Fruit fly (Drosophila melanogaster) whole organism, prepupa: ENCODE data around the gene alpha-Spec.

Experiments used
- CG10631 ChIP-seq: fragments of 200-800 bp; sonication (Bioruptor generic); optimal IDR thresholded peaks from 2 replicates; lab custom pipeline; 2016; ENCODE audit warnings: missing biosample characterization, missing genetic modification characterization
- CG10669 ChIP-seq: fragments of 200-800 bp; sonication (Bioruptor generic); optimal IDR thresholded peaks from 3 replicates; lab custom pipeline; 2018; ENCODE audit warnings: missing biosample characterization, mild to moderate bottlenecking, missing genetic modification characterization, moderate library complexity
- CG11294 ChIP-seq: fragments of 200-800 bp; sonication (Bioruptor generic); IDR thresholded peaks from 2 replicates; pipeline ENCODE4 v1.3.6; 2022; ENCODE audit warnings: missing biosample characterization, missing genetic modification characterization
- CG11762 ChIP-seq: fragments of 200-800 bp; sonication (Bioruptor generic); optimal IDR thresholded peaks from 3 replicates; lab custom pipeline; 2016; ENCODE audit warnings: missing biosample characterization, missing genetic modification characterization; ENCODE audit not compliant: insufficient read depth
- CG11902 ChIP-seq: fragments of 200-800 bp; sonication (Bioruptor generic); optimal IDR thresholded peaks from 3 replicates; lab custom pipeline; 2016; ENCODE audit warnings: missing biosample characterization, missing genetic modification characterization
- CG15336 ChIP-seq: fragments of 200-800 bp; sonication (Bioruptor generic); IDR thresholded peaks from 2 replicates; pipeline ENCODE4 v1.3.6; 2022; ENCODE audit warnings: missing biosample characterization, missing genetic modification characterization
- CG1621 ChIP-seq: fragments of 200-800 bp; sonication (Bioruptor generic); optimal IDR thresholded peaks from 3 replicates; lab custom pipeline; 2018; ENCODE audit warnings: missing biosample characterization, mild to moderate bottlenecking, missing genetic modification characterization
- CG16779 ChIP-seq: fragments of 200-800 bp; sonication (Bioruptor generic); optimal IDR thresholded peaks from 3 replicates; lab custom pipeline; 2017; ENCODE audit warnings: missing biosample characterization, mild to moderate bottlenecking, missing genetic modification characterization
- CG32006 ChIP-seq: fragments of 200-800 bp; sonication (Bioruptor generic); optimal IDR thresholded peaks from 3 replicates; lab custom pipeline; 2017; ENCODE audit warnings: missing biosample characterization, mild to moderate bottlenecking, missing genetic modification characterization
- CG34406 ChIP-seq: fragments of 200-800 bp; sonication (Bioruptor generic); optimal IDR thresholded peaks from 3 replicates; lab custom pipeline; 2016; ENCODE audit warnings: missing biosample characterization, missing genetic modification characterization
- CG4318 ChIP-seq: fragments of 200-800 bp; sonication (Bioruptor generic); optimal IDR thresholded peaks from 3 replicates; lab custom pipeline; 2017; ENCODE audit warnings: missing biosample characterization, mild to moderate bottlenecking, missing genetic modification characterization
- CG6163 ChIP-seq: fragments of 200-800 bp; sonication (Bioruptor generic); IDR thresholded peaks from 3 replicates; pipeline ENCODE4 v1.3.6; 2022; ENCODE audit warnings: missing biosample characterization, missing genetic modification characterization
- CG6276 ChIP-seq: fragments of 200-800 bp; sonication (Bioruptor generic); optimal IDR thresholded peaks from 2 replicates; lab custom pipeline; 2017; ENCODE audit warnings: missing biosample characterization, mild to moderate bottlenecking, missing genetic modification characterization
- CG6792 ChIP-seq: fragments of 200-800 bp; sonication (Bioruptor generic); optimal IDR thresholded peaks from 3 replicates; lab custom pipeline; 2016; ENCODE audit warnings: missing biosample characterization, missing genetic modification characterization
- CG6854 ChIP-seq: fragments of 200-800 bp; sonication (Bioruptor generic); optimal IDR thresholded peaks from 2 replicates; lab custom pipeline; 2017; ENCODE audit warnings: missing biosample characterization, mild to moderate bottlenecking, missing genetic modification characterization
- CG7368 ChIP-seq: fragments of 200-800 bp; sonication (Bioruptor generic); optimal IDR thresholded peaks from 3 replicates; lab custom pipeline; 2016; ENCODE audit warnings: missing biosample characterization, missing genetic modification characterization
- CG9139 ChIP-seq: fragments of 200-800 bp; sonication (Bioruptor generic); optimal IDR thresholded peaks from 3 replicates; lab custom pipeline; 2017; ENCODE audit warnings: missing biosample characterization, mild to moderate bottlenecking, missing genetic modification characterization
- Ets21C ChIP-seq: fragments of 200-800 bp; sonication (Bioruptor generic); optimal IDR thresholded peaks from 3 replicates; lab custom pipeline; 2016; ENCODE audit warnings: missing biosample characterization, missing genetic modification characterization
- Hr38 ChIP-seq: sonication (Bioruptor generic); optimal IDR thresholded peaks from 2 replicates; lab custom pipeline; 2016; ENCODE audit warnings: missing biosample characterization, missing genetic modification characterization
- Hr4 ChIP-seq: fragments of 200-800 bp; sonication (Bioruptor generic); optimal IDR thresholded peaks from 3 replicates; lab custom pipeline; 2016; ENCODE audit warnings: missing biosample characterization, missing genetic modification characterization
- Lpt ChIP-seq: fragments of 200-800 bp; sonication (Bioruptor generic); optimal IDR thresholded peaks from 3 replicates; lab custom pipeline; 2016; ENCODE audit warnings: missing biosample characterization, missing genetic modification characterization
- Met ChIP-seq: fragments of 200-800 bp; sonication (Bioruptor generic); optimal IDR thresholded peaks from 3 replicates; lab custom pipeline; 2016; ENCODE audit warnings: missing biosample characterization, missing genetic modification characterization
- OdsH ChIP-seq: fragments of 200-800 bp; sonication (Bioruptor generic); optimal IDR thresholded peaks from 3 replicates; lab custom pipeline; 2016; ENCODE audit warnings: missing biosample characterization, missing genetic modification characterization
- Smox ChIP-seq: fragments of 200-800 bp; sonication (Bioruptor generic); optimal IDR thresholded peaks from 3 replicates; lab custom pipeline; 2016; ENCODE audit warnings: missing biosample characterization, missing genetic modification characterization
- Sox102F ChIP-seq: fragments of 200-800 bp; sonication (Bioruptor generic); optimal IDR thresholded peaks from 2 replicates; lab custom pipeline; 2016; ENCODE audit warnings: missing biosample characterization, mild to moderate bottlenecking, missing genetic modification characterization
- achi ChIP-seq: fragments of 200-800 bp; sonication (Bioruptor generic); optimal IDR thresholded peaks from 3 replicates; lab custom pipeline; 2016; ENCODE audit warnings: missing biosample characterization, missing genetic modification characterization
- acj6 ChIP-seq: fragments of 200-800 bp; sonication (Bioruptor generic); optimal IDR thresholded peaks from 3 replicates; lab custom pipeline; 2016; ENCODE audit warnings: missing biosample characterization, missing genetic modification characterization
- cyc ChIP-seq: fragments of 200-800 bp; sonication (Bioruptor generic); optimal IDR thresholded peaks from 3 replicates; lab custom pipeline; 2016; ENCODE audit warnings: missing biosample characterization, missing genetic modification characterization
- dsx ChIP-seq: fragments of 200-800 bp; optimal IDR thresholded peaks from 3 replicates; lab custom pipeline; 2019; ENCODE audit warnings: missing biosample characterization, mild to moderate bottlenecking, missing genetic modification characterization, moderate library complexity; ENCODE audit not compliant: poor library complexity, severe bottlenecking
- eg ChIP-seq: fragments of 200-800 bp; sonication (Bioruptor generic); IDR thresholded peaks from 3 replicates; pipeline ENCODE4 v1.3.6; 2022; ENCODE audit warnings: missing biosample characterization, missing genetic modification characterization
- esn ChIP-seq: fragments of 200-800 bp; sonication (Bioruptor generic); optimal IDR thresholded peaks from 2 replicates; lab custom pipeline; 2016; ENCODE audit warnings: missing biosample characterization, mild to moderate bottlenecking, missing genetic modification characterization, moderate library complexity
- fd59A ChIP-seq: fragments of 200-800 bp; sonication (Bioruptor generic); optimal IDR thresholded peaks from 2 replicates; lab custom pipeline; 2017; ENCODE audit warnings: missing biosample characterization, mild to moderate bottlenecking, missing genetic modification characterization, missing genetic modification reagents
- fd85E ChIP-seq: fragments of 200-800 bp; sonication (Bioruptor generic); optimal IDR thresholded peaks from 3 replicates; lab custom pipeline; 2016; ENCODE audit warnings: missing biosample characterization, missing genetic modification characterization
- fkh ChIP-seq: fragments of 200-800 bp; sonication (Bioruptor generic); optimal IDR thresholded peaks from 3 replicates; lab custom pipeline; 2017; ENCODE audit warnings: missing biosample characterization, mild to moderate bottlenecking, missing genetic modification characterization, moderate library complexity
- lz ChIP-seq: fragments of 200-800 bp; sonication (Bioruptor generic); optimal IDR thresholded peaks from 3 replicates; lab custom pipeline; 2016; ENCODE audit warnings: missing biosample characterization, missing genetic modification characterization
- pdm3 ChIP-seq: fragments of 200-800 bp; sonication (Bioruptor generic); optimal IDR thresholded peaks from 3 replicates; lab custom pipeline; 2016; ENCODE audit warnings: missing biosample characterization, missing genetic modification characterization
- salr ChIP-seq, 2 experiments: fragments of 200-800 bp; sonication (Bioruptor generic); optimal IDR thresholded peaks; 3 replicates each; lab custom pipeline; 2016 to 2018; ENCODE audit warnings: missing biosample characterization in 2 of 2, missing genetic modification characterization in 2 of 2, mild to moderate bottlenecking in 1 of 2
- spab ChIP-seq: fragments of 200-800 bp; sonication (Bioruptor generic); optimal IDR thresholded peaks from 2 replicates; lab custom pipeline; 2017; ENCODE audit warnings: missing biosample characterization, mild to moderate bottlenecking, missing genetic modification characterization, missing genetic modification reagents
- ss ChIP-seq, 2 experiments: fragments of 200-800 bp; sonication (Bioruptor generic); optimal IDR thresholded peaks; 2 replicates in 1 of 2; 3 replicates in 1 of 2; lab custom pipeline; 2017 to 2018; ENCODE audit warnings: mild to moderate bottlenecking in 2 of 2, missing biosample characterization in 2 of 2, missing genetic modification characterization in 2 of 2, moderate library complexity in 1 of 2
- svp ChIP-seq: fragments of 200-800 bp; sonication (Bioruptor generic); peaks from one replicate; lab custom pipeline; 2016; ENCODE audit warnings: missing biosample characterization, missing genetic modification characterization

Gene alpha-Spec

DNA sequence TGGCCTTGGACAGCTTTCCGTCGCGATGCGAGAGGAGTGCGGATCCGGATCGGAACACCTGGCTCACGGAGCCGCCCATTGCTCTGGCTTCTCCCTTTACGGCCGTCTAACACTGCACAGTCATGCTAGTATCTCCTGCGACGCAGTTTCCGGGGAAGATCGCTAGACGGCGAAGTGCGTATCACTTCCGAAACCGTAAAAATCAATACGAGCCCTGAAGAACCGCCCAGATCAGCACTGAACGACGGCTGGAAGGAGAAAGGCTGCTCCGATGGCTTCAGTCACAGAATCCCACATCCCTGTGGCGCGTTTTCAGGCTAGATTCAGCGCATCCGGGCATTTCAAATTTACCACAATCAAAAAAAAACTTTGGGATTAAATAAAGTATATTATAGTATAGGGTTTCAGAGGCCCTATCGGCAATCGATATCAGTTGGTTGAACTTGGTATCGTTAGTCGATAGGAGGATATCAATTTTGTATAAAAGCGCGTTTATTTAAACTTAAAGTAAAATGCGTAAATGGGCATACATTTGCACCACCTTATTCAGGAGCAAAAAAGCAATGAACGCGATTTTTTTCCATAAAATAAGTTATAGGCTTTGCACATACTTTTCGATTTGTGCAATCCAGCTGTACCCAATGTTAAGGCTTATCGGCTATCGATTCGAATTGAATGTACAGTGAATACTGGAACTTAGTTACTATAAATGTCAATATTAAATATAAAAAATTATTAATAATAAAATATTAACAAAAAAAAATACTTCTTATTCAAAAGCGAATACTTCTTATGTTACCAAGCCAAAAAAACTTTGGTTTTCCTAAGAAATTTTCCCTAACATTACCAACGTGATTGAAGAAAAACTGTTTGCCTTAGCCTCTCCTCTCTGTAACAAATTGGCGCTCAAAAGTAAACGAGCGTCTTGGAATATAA, 20.1 kb downstream of the alpha-Spec start, which contains the start of the genes CG13933 and PolD2 (continued):
- peak; percentile 83 for TF ChIP-seq cyc
- TF ChIP-seq Hr38 (GFP tag; lab: Kevin White, UChicago) = peak; percentile 34
- no peak for TF ChIP-seq CG6276
- peak; percentile 98 for TF ChIP-seq eg (GFP tag; lab: Robert Waterston, UW)
- peak; percentile 93 for TF ChIP-seq pdm3 (GFP tag; lab: Kevin White, UChicago)
- peak; percentile 99 for TF ChIP-seq OdsH (GFP tag; lab: Kevin White, UChicago)
- TF ChIP-seq CG10631 = peak; percentile 97
- TF ChIP-seq lz (GFP tag; lab: Kevin White, UChicago) = peak; percentile 91
- TF ChIP-seq CG1621 = no peak
- peak; percentile 89 for TF ChIP-seq CG16779 (tag; lab: Kevin White, UChicago)
- peak; percentile 96 for TF ChIP-seq esn (GFP tag; lab: Kevin White, UChicago)
- TF ChIP-seq Met (GFP tag; lab: Kevin White, UChicago) = peak; percentile 95
- TF ChIP-seq Lpt = peak; percentile 96

DNA sequence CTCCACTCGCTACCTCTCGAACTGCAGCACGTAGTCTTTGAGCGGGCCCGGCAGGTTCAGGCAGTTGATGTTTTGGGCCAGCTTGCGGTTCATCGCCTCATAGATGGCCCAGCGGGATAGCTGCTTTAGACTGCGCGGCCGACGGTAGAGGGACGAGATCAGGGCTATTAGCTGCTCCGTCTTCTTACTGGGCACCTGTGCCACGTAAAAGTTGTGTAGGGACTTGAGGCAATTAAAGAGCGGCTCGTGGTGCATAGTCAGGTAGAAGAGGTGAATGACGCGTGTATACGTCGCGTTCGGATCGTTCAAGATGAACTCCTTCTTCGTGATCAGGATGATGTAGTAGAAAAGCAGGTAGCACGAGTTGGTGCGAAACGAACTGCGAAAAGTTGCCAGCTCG, 22.5 kb downstream of the alpha-Spec start:
- no peak for TF ChIP-seq CG16779 (tag; lab: Kevin White, UChicago)
- no peak for TF ChIP-seq CG15336 (GFP tag; lab: Robert Waterston, UW)
- no peak for TF ChIP-seq spab (GFP tag; lab: Kevin White, UChicago)
- TF ChIP-seq dsx = no peak
- no peak for TF ChIP-seq achi (GFP tag; lab: Kevin White, UChicago)
- no peak for TF ChIP-seq Met (GFP tag; lab: Kevin White, UChicago)
- TF ChIP-seq CG32006 (GFP tag; lab: Kevin White, UChicago) = no peak
- no peak for TF ChIP-seq Smox (GFP tag; lab: Kevin White, UChicago)
- no peak for TF ChIP-seq CG34406
- no peak for TF ChIP-seq CG10669 (GFP tag; lab: Kevin White, UChicago)
- TF ChIP-seq ss (GFP tag; optimal IDR thresholded peaks at IDR 0.05; lab: Kevin White, UChicago) = no peak
- no peak for TF ChIP-seq CG1621
- no peak for TF ChIP-seq salr (GFP tag; optimal IDR thresholded peaks at IDR 0.05; lab: Kevin White, UChicago)
- no peak for TF ChIP-seq fd85E
- no peak for TF ChIP-seq CG6276

DNA sequence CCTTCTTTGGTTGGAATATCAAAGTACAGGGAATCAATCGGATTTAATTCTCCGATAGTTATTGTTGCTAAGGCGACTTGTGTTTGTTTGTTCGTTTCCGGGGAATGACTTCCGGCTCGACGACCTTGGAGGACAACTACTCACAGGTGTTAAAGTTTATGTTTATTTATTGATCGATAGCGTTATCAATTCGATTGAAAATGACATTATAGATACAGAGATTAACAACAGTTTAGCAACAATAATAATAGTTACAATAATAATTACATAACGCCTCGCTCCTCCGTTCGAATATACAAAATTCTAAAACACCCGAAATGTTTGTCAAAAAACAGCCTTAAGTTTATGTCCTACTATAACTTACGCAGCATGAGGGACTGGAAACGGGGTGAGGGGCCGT, 23.5 kb downstream of the alpha-Spec start, which contains the start of gene Dhc62B:
Dhc62B (minus strand) TSS at position 101 of the 400 bp plus-strand sequence.
- TF ChIP-seq svp (GFP tag; lab: Kevin White, UChicago) (peak; percentile 9), CG7368 (no peak)

DNA sequence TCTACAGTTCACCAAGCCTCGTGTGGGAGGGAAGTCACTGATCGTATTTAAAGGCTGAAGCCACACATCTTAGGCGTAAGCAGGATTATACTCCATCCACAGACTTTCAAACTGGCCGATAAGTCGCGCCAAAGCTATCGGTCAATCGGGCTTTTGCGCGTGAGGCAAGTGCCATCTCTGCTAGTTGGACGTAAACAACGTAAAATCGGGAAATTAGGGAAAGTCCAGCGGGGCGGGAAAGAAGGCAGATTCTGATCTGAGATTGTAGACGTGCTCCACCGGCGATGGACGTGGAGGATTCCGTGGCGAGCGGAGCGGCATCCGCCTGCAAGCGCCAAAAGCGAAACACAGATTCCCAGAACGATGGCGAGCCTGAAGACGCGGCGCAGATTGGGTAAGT, 39.0 kb downstream of the alpha-Spec start, which contains the start of gene CG8001:
CG8001 (plus strand) TSS at position 17 of the 400 bp plus-strand sequence.
- no peak for TF ChIP-seq CG11762
- no peak for TF ChIP-seq spab (GFP tag; lab: Kevin White, UChicago)
- peak; percentile 68 for TF ChIP-seq CG1621
- TF ChIP-seq CG4318 (GFP tag; lab: Kevin White, UChicago) = no peak
- no peak for TF ChIP-seq CG6276

DNA sequence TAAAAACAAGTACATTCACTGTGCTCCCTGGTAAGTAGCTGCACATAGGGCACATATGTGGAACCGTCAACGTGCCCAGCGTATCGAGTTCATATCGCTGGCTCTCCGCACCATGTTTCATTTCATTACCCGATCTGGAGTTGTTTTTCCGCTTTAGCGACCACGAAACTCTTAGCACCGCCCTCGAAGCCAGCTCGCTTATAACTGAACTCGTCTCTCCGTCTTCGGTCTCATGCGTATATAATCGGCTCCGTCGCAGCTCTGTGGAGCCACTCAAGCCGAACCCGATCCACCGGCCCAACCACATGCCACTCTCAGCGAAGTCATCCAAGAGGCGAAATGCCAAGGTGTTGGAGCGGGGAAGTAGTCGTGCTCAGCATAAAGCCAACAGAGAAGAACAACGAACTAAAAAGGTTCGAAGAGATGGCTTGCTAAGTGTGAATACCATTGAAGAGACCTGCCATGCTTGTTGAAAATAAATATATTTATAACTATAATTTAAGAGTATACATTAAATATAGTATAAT, 39.6 kb downstream of the alpha-Spec start, which contains the start of gene Cht2:
Cht2 (minus strand) TSS at position 477 of the 527 bp plus-strand sequence.
- no peak for TF ChIP-seq CG6792 (GFP tag; lab: Kevin White, UChicago)
- TF ChIP-seq CG9139 (GFP tag; lab: Kevin White, UChicago) = peak; percentile 49
- no peak for TF ChIP-seq CG7368
- TF ChIP-seq CG1621 = peak; percentile 41
- no peak for TF ChIP-seq esn (GFP tag; lab: Kevin White, UChicago)
- peak; percentile 63 for TF ChIP-seq dsx
- TF ChIP-seq CG10631 = no peak
- TF ChIP-seq salr (GFP tag; optimal IDR thresholded peaks at IDR 0.05; lab: Kevin White, UChicago) = no peak
- peak; percentile 68 for TF ChIP-seq CG6163 (GFP tag; lab: Robert Waterston, UW)
- TF ChIP-seq achi (GFP tag; lab: Kevin White, UChicago) = no peak
- TF ChIP-seq CG11902 = no peak
- TF ChIP-seq fd59A (GFP tag; lab: Kevin White, UChicago) = no peak
- no peak for TF ChIP-seq Hr4
- TF ChIP-seq Sox102F (GFP tag; lab: Kevin White, UChicago) = peak; percentile 32
- TF ChIP-seq CG4318 (GFP tag; lab: Kevin White, UChicago) = no peak
- no peak for TF ChIP-seq Met (GFP tag; lab: Kevin White, UChicago)
- TF ChIP-seq acj6 = no peak
- TF ChIP-seq CG6854 (GFP tag; lab: Kevin White, UChicago) = peak; percentile 50
- TF ChIP-seq Ets21C (GFP tag; lab: Kevin White, UChicago) = no peak
- no peak for TF ChIP-seq fkh (GFP tag; lab: Kevin White, UChicago)
- no peak for TF ChIP-seq CG10669 (GFP tag; lab: Kevin White, UChicago)
- TF ChIP-seq CG11294 (GFP tag; lab: Robert Waterston, UW) = no peak
